Fruit fly (Drosophila melanogaster) whole organism, prepupa: ENCODE measurements around the gene futsch.

Source experiments
- Blimp-1 ChIP-seq: fragments of 200-800 bp; sonication (Bioruptor generic); optimal IDR thresholded peaks from 3 replicates; lab custom pipeline; 2017; ENCODE audit warnings: missing biosample characterization, missing genetic modification characterization, mild to moderate bottlenecking, moderate library complexity, missing genetic modification reagents
- CG10631 ChIP-seq: fragments of 200-800 bp; sonication (Bioruptor generic); optimal IDR thresholded peaks from 2 replicates; lab custom pipeline; 2016; ENCODE audit warnings: missing biosample characterization, missing genetic modification characterization
- CG11902 ChIP-seq: fragments of 200-800 bp; sonication (Bioruptor generic); optimal IDR thresholded peaks from 3 replicates; lab custom pipeline; 2016; ENCODE audit warnings: missing biosample characterization, missing genetic modification characterization
- CG15336 ChIP-seq: fragments of 200-800 bp; sonication (Bioruptor generic); IDR thresholded peaks from 2 replicates; pipeline ENCODE4 v1.3.6; 2022; ENCODE audit warnings: missing biosample characterization, missing genetic modification characterization
- CG16779 ChIP-seq: fragments of 200-800 bp; sonication (Bioruptor generic); optimal IDR thresholded peaks from 3 replicates; lab custom pipeline; 2017; ENCODE audit warnings: missing biosample characterization, mild to moderate bottlenecking, missing genetic modification characterization
- CG3032 ChIP-seq: fragments of 200-800 bp; optimal IDR thresholded peaks from 2 replicates; lab custom pipeline; 2019; ENCODE audit warnings: missing biosample characterization, mild to moderate bottlenecking, missing genetic modification characterization, moderate library complexity
- CG34406 ChIP-seq: fragments of 200-800 bp; sonication (Bioruptor generic); optimal IDR thresholded peaks from 3 replicates; lab custom pipeline; 2016; ENCODE audit warnings: missing biosample characterization, missing genetic modification characterization
- CG4318 ChIP-seq: fragments of 200-800 bp; sonication (Bioruptor generic); optimal IDR thresholded peaks from 3 replicates; lab custom pipeline; 2017; ENCODE audit warnings: missing biosample characterization, mild to moderate bottlenecking, missing genetic modification characterization
- CG6163 ChIP-seq: fragments of 200-800 bp; sonication (Bioruptor generic); IDR thresholded peaks from 3 replicates; pipeline ENCODE4 v1.3.6; 2022; ENCODE audit warnings: missing biosample characterization, missing genetic modification characterization
- CG6808 ChIP-seq: fragments of 200-800 bp; sonication (Bioruptor generic); optimal IDR thresholded peaks from 3 replicates; lab custom pipeline; 2017; ENCODE audit warnings: missing biosample characterization, missing genetic modification characterization, mild to moderate bottlenecking, moderate library complexity, missing genetic modification reagents
- CG7368 ChIP-seq: fragments of 200-800 bp; sonication (Bioruptor generic); optimal IDR thresholded peaks from 3 replicates; lab custom pipeline; 2016; ENCODE audit warnings: missing biosample characterization, missing genetic modification characterization
- CG8119 ChIP-seq: fragments of 200-800 bp; sonication (Bioruptor generic); IDR thresholded peaks from 3 replicates; pipeline ENCODE4 v1.3.6; 2022; ENCODE audit warnings: missing biosample characterization, missing genetic modification characterization
- CG8632 ChIP-seq: fragments of 200-800 bp; sonication (Bioruptor generic); optimal IDR thresholded peaks from 3 replicates; lab custom pipeline; 2016; ENCODE audit warnings: missing biosample characterization, missing genetic modification characterization
- CG9139 ChIP-seq: fragments of 200-800 bp; sonication (Bioruptor generic); optimal IDR thresholded peaks from 3 replicates; lab custom pipeline; 2017; ENCODE audit warnings: missing biosample characterization, mild to moderate bottlenecking, missing genetic modification characterization
- Eip75B ChIP-seq: fragments of 200-800 bp; sonication (Bioruptor generic); optimal IDR thresholded peaks from 3 replicates; lab custom pipeline; 2016; ENCODE audit warnings: missing biosample characterization, missing genetic modification characterization
- Eip78C ChIP-seq: fragments of 200-800 bp; sonication (Bioruptor generic); peaks from one replicate; lab custom pipeline; 2016; ENCODE audit warnings: missing biosample characterization, missing genetic modification characterization
- Gug ChIP-seq: fragments of 200-800 bp; sonication (Bioruptor generic); IDR thresholded peaks from 2 replicates; pipeline ENCODE4 v1.3.6; 2022; ENCODE audit warnings: missing biosample characterization, missing genetic modification characterization
- Hr38 ChIP-seq: sonication (Bioruptor generic); optimal IDR thresholded peaks from 2 replicates; lab custom pipeline; 2016; ENCODE audit warnings: missing biosample characterization, missing genetic modification characterization
- Hr39 ChIP-seq: fragments of 200-800 bp; sonication (Bioruptor generic); optimal IDR thresholded peaks from 2 replicates; lab custom pipeline; 2016; ENCODE audit warnings: missing biosample characterization, missing genetic modification characterization
- Lpt ChIP-seq: fragments of 200-800 bp; sonication (Bioruptor generic); optimal IDR thresholded peaks from 3 replicates; lab custom pipeline; 2016; ENCODE audit warnings: missing biosample characterization, missing genetic modification characterization
- Met ChIP-seq: fragments of 200-800 bp; sonication (Bioruptor generic); optimal IDR thresholded peaks from 3 replicates; lab custom pipeline; 2016; ENCODE audit warnings: missing biosample characterization, missing genetic modification characterization
- OdsH ChIP-seq: fragments of 200-800 bp; sonication (Bioruptor generic); optimal IDR thresholded peaks from 3 replicates; lab custom pipeline; 2016; ENCODE audit warnings: missing biosample characterization, missing genetic modification characterization
- Smox ChIP-seq: fragments of 200-800 bp; sonication (Bioruptor generic); optimal IDR thresholded peaks from 3 replicates; lab custom pipeline; 2016; ENCODE audit warnings: missing biosample characterization, missing genetic modification characterization
- Sox14 ChIP-seq: fragments of 200-800 bp; sonication (Bioruptor generic); optimal IDR thresholded peaks from 3 replicates; lab custom pipeline; 2016; ENCODE audit warnings: missing biosample characterization, missing genetic modification characterization
- Sox15 ChIP-seq: fragments of 200-800 bp; sonication (Bioruptor generic); optimal IDR thresholded peaks from 3 replicates; lab custom pipeline; 2016; ENCODE audit warnings: missing biosample characterization, missing genetic modification characterization
- acj6 ChIP-seq: fragments of 200-800 bp; sonication (Bioruptor generic); optimal IDR thresholded peaks from 3 replicates; lab custom pipeline; 2016; ENCODE audit warnings: missing biosample characterization, missing genetic modification characterization
- dac ChIP-seq: fragments of 200-800 bp; sonication (Bioruptor generic); optimal IDR thresholded peaks from 2 replicates; lab custom pipeline; 2017; ENCODE audit warnings: missing biosample characterization, mild to moderate bottlenecking, missing genetic modification characterization
- eg ChIP-seq: fragments of 200-800 bp; sonication (Bioruptor generic); IDR thresholded peaks from 3 replicates; pipeline ENCODE4 v1.3.6; 2022; ENCODE audit warnings: missing biosample characterization, missing genetic modification characterization
- esn ChIP-seq: fragments of 200-800 bp; sonication (Bioruptor generic); optimal IDR thresholded peaks from 2 replicates; lab custom pipeline; 2016; ENCODE audit warnings: missing biosample characterization, mild to moderate bottlenecking, missing genetic modification characterization, moderate library complexity
- fd85E ChIP-seq: fragments of 200-800 bp; sonication (Bioruptor generic); optimal IDR thresholded peaks from 3 replicates; lab custom pipeline; 2016; ENCODE audit warnings: missing biosample characterization, missing genetic modification characterization
- fkh ChIP-seq: fragments of 200-800 bp; sonication (Bioruptor generic); optimal IDR thresholded peaks from 3 replicates; lab custom pipeline; 2017; ENCODE audit warnings: missing biosample characterization, mild to moderate bottlenecking, missing genetic modification characterization, moderate library complexity
- lz ChIP-seq: fragments of 200-800 bp; sonication (Bioruptor generic); optimal IDR thresholded peaks from 3 replicates; lab custom pipeline; 2016; ENCODE audit warnings: missing biosample characterization, missing genetic modification characterization
- ss ChIP-seq, 2 experiments: fragments of 200-800 bp; sonication (Bioruptor generic); optimal IDR thresholded peaks; 2 replicates in 1 of 2; 3 replicates in 1 of 2; lab custom pipeline; 2017 to 2018; ENCODE audit warnings: mild to moderate bottlenecking in 2 of 2, missing biosample characterization in 2 of 2, missing genetic modification characterization in 2 of 2, moderate library complexity in 1 of 2
- svp ChIP-seq: fragments of 200-800 bp; sonication (Bioruptor generic); peaks from one replicate; lab custom pipeline; 2016; ENCODE audit warnings: missing biosample characterization, missing genetic modification characterization

Gene futsch

DNA sequence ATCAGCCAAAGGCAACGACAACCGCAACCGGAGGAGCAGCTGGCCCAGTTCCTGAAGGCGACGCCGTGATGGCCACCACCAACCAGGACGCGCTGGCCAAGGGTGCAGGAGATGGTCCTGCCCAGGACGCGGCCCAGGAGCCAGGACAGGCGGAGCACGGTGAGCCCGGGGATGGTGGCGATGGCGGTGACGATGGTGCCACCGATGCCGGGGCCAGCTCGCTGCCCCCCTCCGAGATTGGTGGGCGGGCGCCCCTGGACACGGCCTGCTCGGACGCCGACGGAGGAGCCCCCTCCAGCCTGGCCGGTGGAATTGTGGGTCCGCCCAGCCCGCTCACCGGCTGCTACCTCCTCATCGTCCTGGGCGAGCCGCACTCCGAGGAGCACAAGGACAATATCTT lies 5.4 kb downstream of the futsch start:
- TF ChIP-seq CG11902 (GFP tag; lab: Kevin White, UChicago) (no peak), Sox15 (GFP tag; lab: Kevin White, UChicago) (no peak), ss (GFP tag; optimal IDR thresholded peaks at IDR 0.05; lab: Kevin White, UChicago) (no peak), Gug (GFP tag; lab: Robert Waterston, UW) (no peak), Lpt (no peak), CG15336 (GFP tag; lab: Robert Waterston, UW) (no peak), Smox (no peak), Eip78C (GFP tag; lab: Kevin White, UChicago) (no peak), Hr39 (no peak), CG4318 (GFP tag; lab: Kevin White, UChicago) (no peak), CG6163 (GFP tag; lab: Robert Waterston, UW) (no peak)

- TF ChIP-seq CG10631 (GFP tag; lab: Kevin White, UChicago) (no peak), CG4318 (GFP tag; lab: Kevin White, UChicago) (no peak)
These were observed 43.3 kb downstream of the futsch start, which contains the start of gene Gr2a for dm6 chrX:1452130-1452529. Gene Gr2a (plus strand): TSS chrX:1452430.

DNA sequence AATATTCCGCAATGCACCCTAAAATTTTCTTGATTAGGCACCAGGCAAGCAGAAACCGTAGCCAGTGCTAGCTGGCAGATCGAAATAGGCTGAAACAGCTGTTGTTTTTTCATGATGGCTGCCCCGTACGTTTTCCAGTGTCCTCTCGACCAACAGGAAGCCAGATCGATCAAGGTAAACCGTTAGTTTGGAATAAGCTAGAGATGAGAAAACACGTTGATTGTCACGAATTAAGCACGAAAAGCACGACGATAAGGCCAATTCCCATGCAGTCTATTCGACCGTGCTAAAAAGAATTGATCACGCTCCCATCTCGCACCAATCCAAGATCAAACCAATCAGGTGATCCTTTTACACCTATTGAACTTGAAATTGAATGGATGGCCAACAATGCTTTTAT lies 46.0 kb downstream of the futsch start:
- TF ChIP-seq acj6, result no peak
- TF ChIP-seq Blimp-1 (GFP tag; lab: Kevin White, UChicago), result no peak
- TF ChIP-seq svp (GFP tag; lab: Kevin White, UChicago), result peak; percentile 52
- no peak for TF ChIP-seq CG16779 (tag; lab: Kevin White, UChicago)

DNA sequence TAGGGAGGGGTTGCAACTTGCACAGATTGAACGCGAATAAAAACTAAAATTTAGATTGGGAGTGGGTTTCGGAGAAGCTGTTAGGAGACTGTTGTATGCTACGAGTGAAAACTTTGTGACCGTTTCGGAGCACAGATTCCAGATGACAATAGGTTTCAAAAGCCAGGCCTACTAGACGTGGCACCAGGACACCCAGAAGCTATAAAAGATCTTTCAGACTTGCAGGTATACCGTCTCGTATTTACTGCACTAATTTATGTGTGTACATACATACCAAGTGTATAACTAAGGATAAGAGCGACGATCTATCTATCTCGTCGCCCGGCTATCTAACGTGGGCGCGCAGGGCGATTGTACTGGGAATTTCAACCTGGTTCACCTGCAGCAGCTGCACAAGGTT lies 48.1 kb downstream of the futsch start, which contains the start of gene CG14785:
CG14785 (minus strand) TSS at position 101 of the 400 bp plus-strand sequence.
- TF ChIP-seq Blimp-1 (GFP tag; lab: Kevin White, UChicago) (no peak), CG8632 (GFP tag; lab: Kevin White, UChicago) (no peak), CG3032 (tag; lab: Kevin White, UChicago) (no peak), CG16779 (tag; lab: Kevin White, UChicago) (no peak), Lpt (no peak), CG15336 (GFP tag; lab: Robert Waterston, UW) (no peak)

DNA sequence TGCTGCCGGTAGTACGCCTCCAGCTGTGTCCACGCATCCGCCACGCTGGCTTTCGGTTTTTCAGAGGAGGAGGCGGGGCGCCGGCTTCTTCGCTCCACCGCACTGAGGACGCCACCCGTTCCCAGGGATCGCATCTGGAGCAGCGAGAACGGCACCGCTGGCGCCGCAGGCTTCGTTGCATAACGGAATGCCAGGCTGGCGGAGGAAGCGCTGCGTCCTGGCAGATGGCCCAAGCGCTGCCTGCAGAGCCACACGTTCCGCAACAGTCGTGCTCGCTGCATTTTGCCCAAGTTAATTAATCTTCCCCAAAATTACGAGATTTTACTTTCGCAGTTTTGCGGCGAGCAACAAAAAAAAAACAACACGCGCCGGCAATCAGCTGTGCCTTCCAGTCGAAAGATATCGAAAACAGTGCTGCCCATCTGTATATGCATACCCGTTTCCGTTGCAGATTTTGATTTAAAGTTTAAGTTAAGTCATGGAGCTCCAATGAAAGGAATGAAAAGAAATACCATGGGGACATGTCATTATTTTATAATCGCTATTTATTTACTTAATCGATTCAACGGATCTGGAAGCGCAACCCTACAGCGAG lies 51.5 kb downstream of the futsch start, which contains the start of gene Lrpprc2:
Lrpprc2 (minus strand) TSS at position 340 of the 595 bp plus-strand sequence.
- TF ChIP-seq eg (GFP tag; lab: Robert Waterston, UW) (0 out of 3 replicates have a peak, but pooled peaks have one; percentile 9), CG6808 (GFP tag; lab: Kevin White, UChicago) (peak; percentile 100), CG34406 (no peak)

DNA sequence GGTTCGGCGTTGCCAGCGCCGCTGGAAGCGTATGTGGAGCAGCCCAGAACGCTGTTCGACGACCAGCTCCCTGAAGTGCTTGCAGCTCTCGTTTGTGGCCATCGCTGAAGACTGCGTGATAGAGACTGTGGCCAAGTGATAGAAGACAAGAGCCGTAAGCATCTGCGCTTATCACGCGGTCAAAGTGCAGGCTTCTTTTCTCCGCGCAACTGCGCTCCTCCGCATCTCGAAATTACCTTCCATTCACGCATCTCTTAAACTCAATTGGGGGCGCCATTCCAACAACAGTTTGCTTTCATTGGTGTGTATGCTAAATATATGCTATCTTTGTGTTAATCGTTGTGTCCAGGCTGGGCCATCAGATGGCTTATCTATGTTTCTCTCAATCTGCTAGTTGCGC lies 52.7 kb downstream of the futsch start, which contains the start of gene CG14787:
CG14787 (minus strand) TSS at position 133 of the 400 bp plus-strand sequence.
- TF ChIP-seq OdsH (no peak), esn (GFP tag; lab: Kevin White, UChicago) (no peak), dac (GFP tag; lab: Kevin White, UChicago) (no peak), Hr38 (GFP tag; lab: Kevin White, UChicago) (no peak), Met (GFP tag; lab: Kevin White, UChicago) (no peak), Eip78C (GFP tag; lab: Kevin White, UChicago) (peak; percentile 66), Eip75B (GFP tag; lab: Kevin White, UChicago) (no peak), lz (GFP tag; lab: Kevin White, UChicago) (no peak), fkh (no peak), CG8119 (no peak), svp (GFP tag; lab: Kevin White, UChicago) (peak; percentile 88), Sox14 (no peak), CG9139 (GFP tag; lab: Kevin White, UChicago) (no peak), CG7368 (no peak), ss (GFP tag; optimal IDR thresholded peaks at IDR 0.05; lab: Kevin White, UChicago) (peak; percentile 60 to 67), CG6808 (GFP tag; lab: Kevin White, UChicago) (peak; percentile 21), fd85E (GFP tag; lab: Kevin White, UChicago) (no peak)
